Worm (Caenorhabditis elegans) whole organism, L4 larva: ENCODE data around the gene F56B6.6.

ENCODE experiments used
- D1046.2 ChIP-seq: fragments of 200-800 bp; sonication (Bioruptor generic); IDR thresholded peaks from 2 replicates; pipeline ENCODE4 v1.3.6; 2022; ENCODE audit warnings: missing genetic modification characterization, missing compliant biosample characterization
- F10B5.3 ChIP-seq: sonication (generic microtip); optimal IDR thresholded peaks from 2 replicates; lab custom pipeline; 2016; ENCODE audit warnings: mild to moderate bottlenecking, missing genetic modification characterization, missing compliant biosample characterization
- F37D6.2 ChIP-seq: sonication (generic microtip); optimal IDR thresholded peaks from 2 replicates; lab custom pipeline; 2016; ENCODE audit warnings: mild to moderate bottlenecking, missing genetic modification characterization, missing compliant biosample characterization
- F49E8.2 ChIP-seq: sonication (generic microtip); optimal IDR thresholded peaks from 2 replicates; lab custom pipeline; 2016; ENCODE audit warnings: missing compliant biosample characterization, mild to moderate bottlenecking, missing genetic modification characterization, borderline replicate concordance
- T26A8.4 ChIP-seq: fragments of 200-800 bp; sonication (Bioruptor generic); IDR thresholded peaks from 2 replicates; pipeline ENCODE4 v1.3.6; 2022; ENCODE audit warnings: missing genetic modification characterization, missing compliant biosample characterization
- Y75B8A.6 ChIP-seq: fragments of 200-800 bp; sonication (Bioruptor generic); IDR thresholded peaks from 2 replicates; pipeline ENCODE4 v1.3.6; 2022; ENCODE audit warnings: missing genetic modification reagents, missing genetic modification characterization, missing compliant biosample characterization
- aha-1 ChIP-seq: fragments of 150-350 bp; peaks from one replicate; lab custom pipeline; 2014; ENCODE audit warnings: missing biosample characterization, missing genetic modification characterization
- aly-2 ChIP-seq: sonication (generic microtip); optimal IDR thresholded peaks from 2 replicates; lab custom pipeline; 2018; ENCODE audit warnings: missing biosample characterization, missing genetic modification characterization
- ceh-62 ChIP-seq: sonication (generic microtip); optimal IDR thresholded peaks from 2 replicates; lab custom pipeline; 2017; ENCODE audit warnings: missing biosample characterization, missing genetic modification characterization
- ceh-82 ChIP-seq: sonication (generic microtip); optimal IDR thresholded peaks from 2 replicates; lab custom pipeline; 2017; ENCODE audit warnings: missing biosample characterization, missing genetic modification characterization
- ctbp-1 ChIP-seq: fragments of 200-800 bp; sonication (Bioruptor generic); IDR thresholded peaks from 2 replicates; pipeline ENCODE4 v1.3.6; 2022; ENCODE audit warnings: missing genetic modification reagents, missing genetic modification characterization, missing compliant biosample characterization
- daf-16 ChIP-seq, 3 experiments: sonication (generic microtip); optimal IDR thresholded peaks; 2 replicates each; lab custom pipeline; 2016 to 2017; ENCODE audit warnings: missing genetic modification characterization in 3 of 3, missing genetic modification reagents in 3 of 3, mild to moderate bottlenecking in 2 of 3, missing compliant biosample characterization in 2 of 3, missing biosample characterization in 1 of 3, moderate library complexity in 1 of 3
- daf-8 ChIP-seq: fragments of 200-800 bp; sonication (Bioruptor generic); IDR thresholded peaks from 2 replicates; pipeline ENCODE4 v1.3.6; 2022; ENCODE audit warnings: missing genetic modification characterization, missing compliant biosample characterization
- dmd-6 ChIP-seq: fragments of 200-800 bp; sonication (Bioruptor generic); IDR thresholded peaks from 2 replicates; pipeline ENCODE4 v1.3.6; 2022; ENCODE audit warnings: missing genetic modification reagents, missing genetic modification characterization, missing compliant biosample characterization
- dmd-8 ChIP-seq: fragments of 200-800 bp; sonication (Bioruptor generic); IDR thresholded peaks from 2 replicates; pipeline ENCODE4 v1.3.6; 2022; ENCODE audit warnings: missing genetic modification characterization, missing compliant biosample characterization
- dve-1 ChIP-seq: sonication (generic microtip); optimal IDR thresholded peaks from 2 replicates; lab custom pipeline; 2017; ENCODE audit warnings: antibody characterized with exemption, mild to moderate bottlenecking, missing genetic modification characterization, missing compliant biosample characterization; ENCODE audit not compliant: insufficient read depth
- fkh-10 ChIP-seq: fragments of 150-350 bp; optimal IDR thresholded peaks from 2 replicates; lab custom pipeline; 2014; ENCODE audit warnings: missing biosample characterization, missing genetic modification reagents, missing genetic modification characterization
- hlh-11 ChIP-seq: fragments of 200-800 bp; sonication (Bioruptor generic); optimal IDR thresholded peaks from 2 replicates; lab custom pipeline; 2018; ENCODE audit warnings: mild to moderate bottlenecking, missing genetic modification characterization, missing compliant biosample characterization
- hlh-30 ChIP-seq: sonication (generic microtip); optimal IDR thresholded peaks from 2 replicates; lab custom pipeline; 2017; ENCODE audit warnings: antibody characterized with exemption, mild to moderate bottlenecking, missing genetic modification characterization, missing compliant biosample characterization; ENCODE audit not compliant: insufficient read depth
- hmg-1.1 ChIP-seq: fragments of 200-800 bp; sonication (Bioruptor generic); IDR thresholded peaks from 2 replicates; pipeline ENCODE4 v1.3.6; 2022; ENCODE audit warnings: missing genetic modification reagents, missing genetic modification characterization, missing compliant biosample characterization
- lin-1 ChIP-seq: fragments of 200-800 bp; sonication (Bioruptor generic); IDR thresholded peaks from 2 replicates; pipeline ENCODE4 v1.3.6; 2022; ENCODE audit warnings: missing genetic modification reagents, missing genetic modification characterization, missing compliant biosample characterization
- lin-13 ChIP-seq: fragments of 150-350 bp; optimal IDR thresholded peaks from 2 replicates; lab custom pipeline; 2014; ENCODE audit warnings: missing biosample characterization, missing genetic modification reagents, missing genetic modification characterization
- lin-15B ChIP-seq: fragments of 150-350 bp; sonication (generic microtip); optimal IDR thresholded peaks from 3 replicates; lab custom pipeline; 2014; ENCODE audit warnings: missing biosample characterization, missing genetic modification characterization
- lin-38 ChIP-seq: fragments of 200-800 bp; sonication (Bioruptor generic); IDR thresholded peaks from 2 replicates; pipeline ENCODE4 v1.3.6; 2022; ENCODE audit warnings: missing genetic modification reagents, missing genetic modification characterization, missing compliant biosample characterization
- lin-39 ChIP-seq: fragments of 150-350 bp; optimal IDR thresholded peaks from 2 replicates; lab custom pipeline; 2014; ENCODE audit warnings: missing biosample characterization, missing genetic modification reagents, missing genetic modification characterization
- lir-3 ChIP-seq: sonication (generic microtip); optimal IDR thresholded peaks from 2 replicates; lab custom pipeline; 2016; ENCODE audit warnings: mild to moderate bottlenecking, missing genetic modification characterization, missing compliant biosample characterization
- lsy-2 ChIP-seq, 2 experiments: fragments of 150-350 bp in 1 of 2; sonication (generic microtip) in 1 of 2; optimal IDR thresholded peaks; 2 replicates each; lab custom pipeline; 2014 to 2017; ENCODE audit warnings: missing biosample characterization in 2 of 2, missing genetic modification characterization in 2 of 2
- madf-9 ChIP-seq: fragments of 200-800 bp; sonication (Bioruptor generic); conservative IDR thresholded peaks from 2 replicates; pipeline ENCODE4 v1.3.6; 2022; ENCODE audit warnings: missing genetic modification reagents, missing genetic modification characterization, missing compliant biosample characterization
- mdt-29 ChIP-seq: fragments of 200-800 bp; sonication (Bioruptor generic); IDR thresholded peaks from 2 replicates; pipeline ENCODE4 v1.3.6; 2022; ENCODE audit warnings: missing genetic modification reagents, missing genetic modification characterization, missing compliant biosample characterization
- mes-2 ChIP-seq: sonication (generic microtip); optimal IDR thresholded peaks from 2 replicates; lab custom pipeline; 2016; ENCODE audit warnings: missing genotype, mild to moderate bottlenecking, missing genetic modification characterization, missing compliant biosample characterization; ENCODE audit not compliant: poor library complexity, severe bottlenecking
- mxl-3 ChIP-seq: fragments of 200-800 bp; sonication (Bioruptor generic); optimal IDR thresholded peaks from 2 replicates; lab custom pipeline; 2018; ENCODE audit warnings: mild to moderate bottlenecking, missing genetic modification characterization, missing compliant biosample characterization
- nhr-102 ChIP-seq: sonication (generic microtip); optimal IDR thresholded peaks from 2 replicates; lab custom pipeline; 2016; ENCODE audit warnings: mild to moderate bottlenecking, missing genetic modification characterization, moderate library complexity, missing compliant biosample characterization
- nhr-11 ChIP-seq: fragments of 150-350 bp; optimal IDR thresholded peaks from 2 replicates; lab custom pipeline; 2014; ENCODE audit warnings: missing biosample characterization, missing genetic modification characterization
- nhr-25 ChIP-seq: sonication (generic microtip); optimal IDR thresholded peaks from 2 replicates; lab custom pipeline; 2017; ENCODE audit warnings: missing genetic modification characterization, mild to moderate bottlenecking, missing compliant biosample characterization, antibody characterized with exemption, moderate library complexity, borderline replicate concordance; ENCODE audit not compliant: insufficient read depth
- nhr-28 ChIP-seq: fragments of 150-350 bp; optimal IDR thresholded peaks from 2 replicates; lab custom pipeline; 2014; ENCODE audit warnings: missing biosample characterization, missing genetic modification characterization
- php-3 ChIP-seq: fragments of 200-800 bp; sonication (Bioruptor generic); IDR thresholded peaks from 2 replicates; pipeline ENCODE4 v1.3.6; 2022; ENCODE audit warnings: missing genetic modification reagents, missing genetic modification characterization, missing compliant biosample characterization
- set-16 ChIP-seq: fragments of 200-800 bp; sonication (Bioruptor generic); IDR thresholded peaks from 2 replicates; pipeline ENCODE4 v1.3.6; 2022; ENCODE audit warnings: missing genetic modification reagents, missing genetic modification characterization, missing compliant biosample characterization
- tag-97 ChIP-seq: fragments of 200-800 bp; sonication (Bioruptor generic); IDR thresholded peaks from 2 replicates; pipeline ENCODE4 v1.3.6; 2022; ENCODE audit warnings: missing genetic modification characterization, missing compliant biosample characterization
- tra-1 ChIP-seq: fragments of 200-800 bp; sonication (Bioruptor generic); IDR thresholded peaks from 2 replicates; pipeline ENCODE4 v1.3.6; 2022; ENCODE audit warnings: missing genetic modification reagents, missing genetic modification characterization, missing compliant biosample characterization
- unc-62 ChIP-seq, 3 experiments: fragments of 150-350 bp in 1 of 3; sonication (generic microtip); optimal IDR thresholded peaks in 2 of 3; peaks in 1 of 3; 1 replicate in 1 of 3; 2 replicates in 2 of 3; lab custom pipeline; 2014 to 2017; ENCODE audit warnings: missing biosample characterization in 3 of 3, missing genetic modification characterization in 3 of 3, missing genetic modification reagents in 3 of 3, missing genotype in 1 of 3
- zag-1 ChIP-seq: fragments of 150-350 bp; optimal IDR thresholded peaks from 2 replicates; lab custom pipeline; 2014; ENCODE audit warnings: missing biosample characterization, missing genetic modification characterization
- zfp-2 ChIP-seq: sonication (generic microtip); optimal IDR thresholded peaks from 2 replicates; lab custom pipeline; 2016; ENCODE audit warnings: mild to moderate bottlenecking, missing genetic modification characterization, missing compliant biosample characterization
- ztf-7 ChIP-seq: fragments of 150-350 bp; optimal IDR thresholded peaks from 2 replicates; lab custom pipeline; 2014; ENCODE audit warnings: missing biosample characterization, missing genetic modification characterization

The F56B6.6 gene

ce11 chrX:3536302-3537251 lies 3.8 kb upstream of the F56B6.6 start:
- TF ChIP-seq hlh-30 (peak; percentile 66), set-16 (GFP tag; lab: Robert Waterston, UW) (no peak), lir-3 (tag; lab: Kevin White, UChicago) (no peak), madf-9 (GFP tag; lab: Robert Waterston, UW) (no peak), nhr-11 (tag; lab: Kevin White, UChicago) (peak; percentile 62), unc-62 (GFP tag; optimal IDR thresholded peaks at IDR 0.05 in 1 of 2; lab: Kevin White, UChicago) (peak in 1 of 2 experiments; percentile 79), unc-62 (tag; optimal IDR thresholded peaks at IDR 0.05; lab: Kevin White, UChicago) (no peak), aha-1 (tag; lab: Kevin White, UChicago) (peak; percentile 10), mdt-29 (GFP tag; lab: Robert Waterston, UW) (peak; percentile 52), nhr-102 (tag; lab: Kevin White, UChicago) (no peak), daf-16 (GFP tag; optimal IDR thresholded peaks at IDR 0.05; lab: Kevin White, UChicago) (peak in 1 of 2 experiments; percentile 47), daf-16 (tag; optimal IDR thresholded peaks at IDR 0.05; lab: Kevin White, UChicago) (no peak), lsy-2 (tag; optimal IDR thresholded peaks at IDR 0.05; lab: Kevin White, UChicago) (no peak), lin-38 (GFP tag; lab: Robert Waterston, UW) (no peak), hlh-11 (tag; lab: Kevin White, UChicago) (peak; percentile 25), mxl-3 (GFP tag; lab: Kevin White, UChicago) (peak; percentile 12), F10B5.3 (tag; lab: Kevin White, UChicago) (no peak)

ce11 chrX:3535505-3535904 lies 2.7 kb upstream of the F56B6.6 start:
- TF ChIP-seq nhr-25 (tag; lab: Kevin White, UChicago): no peak
- no peak for TF ChIP-seq Y75B8A.6 (GFP tag; lab: Robert Waterston, UW)
- TF ChIP-seq nhr-11 (tag; lab: Kevin White, UChicago): no peak
- TF ChIP-seq ztf-7: no peak
- no peak for TF ChIP-seq ceh-82
- no peak for TF ChIP-seq F37D6.2
- TF ChIP-seq hmg-1.1 (GFP tag; lab: Robert Waterston, UW): peak; percentile 39; the same call in 1 of the 2 replicates
- no peak for TF ChIP-seq F10B5.3 (tag; lab: Kevin White, UChicago)
- TF ChIP-seq ctbp-1 (GFP tag; lab: Robert Waterston, UW): no peak
- TF ChIP-seq T26A8.4 (GFP tag; lab: Robert Waterston, UW): no peak
- no peak for TF ChIP-seq php-3 (GFP tag; lab: Robert Waterston, UW)
- no peak for TF ChIP-seq lin-15B (tag; lab: Kevin White, UChicago)
- no peak for TF ChIP-seq tag-97 (GFP tag; lab: Robert Waterston, UW)
- TF ChIP-seq set-16 (GFP tag; lab: Robert Waterston, UW): no peak
- no peak for TF ChIP-seq lin-1
- no peak for TF ChIP-seq lin-13
- peak; percentile 10 for TF ChIP-seq fkh-10 (GFP tag; lab: Kevin White, UChicago)
- peak in 1 of 2 experiments; percentile 87 for TF ChIP-seq unc-62 (GFP tag; optimal IDR thresholded peaks at IDR 0.05 in 1 of 2; lab: Kevin White, UChicago)
- TF ChIP-seq unc-62 (tag; optimal IDR thresholded peaks at IDR 0.05; lab: Kevin White, UChicago): no peak
- no peak for TF ChIP-seq aly-2 (tag; lab: Kevin White, UChicago)
- TF ChIP-seq hlh-11 (tag; lab: Kevin White, UChicago): no peak

DNA sequence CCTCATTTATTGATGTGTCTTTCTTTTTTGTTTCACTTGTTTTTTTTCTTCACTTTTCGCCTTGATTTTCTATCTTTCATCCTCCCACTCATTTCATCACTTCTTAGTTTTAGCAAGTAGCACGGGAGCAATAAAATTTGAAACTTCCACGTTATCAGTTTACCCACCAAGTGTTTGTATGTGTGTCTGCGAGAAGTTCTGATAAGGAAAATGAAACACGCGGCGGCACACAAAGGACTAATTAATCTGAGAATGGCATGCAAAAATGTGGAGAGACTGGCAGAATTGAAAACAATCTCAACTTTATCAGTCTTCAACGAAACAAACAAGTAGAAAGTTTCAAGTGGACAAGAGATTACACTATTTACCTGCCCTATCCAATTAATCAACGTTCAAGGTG lies 1.4 kb upstream of the F56B6.6 start:
- TF ChIP-seq tra-1 (GFP tag; lab: Robert Waterston, UW) (0 out of 2 replicates have a peak, but pooled peaks have one; percentile 68), daf-8 (no peak), ztf-7 (no peak), F49E8.2 (tag; lab: Kevin White, UChicago) (no peak), nhr-28 (tag; lab: Kevin White, UChicago) (peak; percentile 89), dmd-6 (GFP tag; lab: Robert Waterston, UW) (peak; percentile 89), mxl-3 (GFP tag; lab: Kevin White, UChicago) (peak; percentile 80), D1046.2 (GFP tag; lab: Robert Waterston, UW) (no peak), dve-1 (tag; lab: Kevin White, UChicago) (peak; percentile 88), aha-1 (tag; lab: Kevin White, UChicago) (peak; percentile 98), lin-39 (tag; lab: Kevin White, UChicago) (no peak), php-3 (GFP tag; lab: Robert Waterston, UW) (peak; percentile 88), mes-2 (tag; lab: Kevin White, UChicago) (peak; percentile 8), zfp-2 (tag; lab: Kevin White, UChicago) (no peak), hlh-11 (tag; lab: Kevin White, UChicago) (peak; percentile 80), ceh-62 (tag; lab: Kevin White, UChicago) (no peak), dmd-8 (GFP tag; lab: Robert Waterston, UW) (no peak), zag-1 (tag; lab: Kevin White, UChicago) (no peak), hlh-30 (peak; percentile 69), lin-15B (tag; lab: Kevin White, UChicago) (no peak)
